Worm (Caenorhabditis elegans): Measurements from ENCODE around the gene fipr-5.

- TF ChIP-seq nhr-77 (tag; optimal IDR thresholded peaks at IDR 0.05) (no peak), tbx-2 (tag; optimal IDR thresholded peaks at IDR 0.05) (no peak), ceh-82 (tag; optimal IDR thresholded peaks at IDR 0.05) (no peak), nhr-28 (tag; optimal IDR thresholded peaks at IDR 0.05) (no peak)
These were observed 12.1 kb upstream of the fipr-5 start, which contains the start of gene str-182 for ce11 chrV:10233330-10233729.

All from whole organism, L3 larva.